Fruit fly (Drosophila melanogaster): ENCODE results near the gene Rrp46.

DNA sequence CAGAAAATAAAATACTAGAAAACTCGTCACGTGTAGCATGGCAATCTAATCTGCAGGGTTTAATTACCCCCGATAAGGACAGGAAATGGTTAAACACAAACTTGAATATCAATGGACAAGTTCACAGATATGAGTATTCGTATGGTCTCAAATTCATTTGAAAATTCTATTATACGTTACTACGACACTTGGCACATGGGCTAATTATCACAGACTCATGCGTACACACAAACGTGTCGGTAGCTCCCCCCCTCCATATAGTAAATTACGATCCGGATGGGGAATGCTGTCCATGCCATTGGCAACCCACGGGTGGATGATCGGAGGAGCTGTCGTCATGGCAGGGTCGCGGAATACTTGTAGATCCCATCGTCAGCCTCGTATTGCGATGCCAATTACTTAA is 18.7 kb upstream of the Rrp46 start:
- no peak for TF ChIP-seq Snoo (tag; optimal IDR thresholded peaks at IDR 0.05)
- no peak for TF ChIP-seq gl (tag; optimal IDR thresholded peaks at IDR 0.05)
- no peak for TF ChIP-seq EcR (GFP tag; optimal IDR thresholded peaks at IDR 0.05)
- no peak for TF ChIP-seq Ets98B (GFP tag; IDR thresholded peaks at IDR 0.05)
- TF ChIP-seq CG8301 (tag; optimal IDR thresholded peaks at IDR 0.05): no peak
- TF ChIP-seq rn (GFP tag; IDR thresholded peaks at IDR 0.05): no peak
- TF ChIP-seq D1 (tag; optimal IDR thresholded peaks at IDR 0.05): no peak
- no peak for TF ChIP-seq Pif1A (GFP tag; optimal IDR thresholded peaks at IDR 0.05)
- no peak for TF ChIP-seq CG17806 (tag; optimal IDR thresholded peaks at IDR 0.05)
- TF ChIP-seq CG4496 (GFP tag; IDR thresholded peaks at IDR 0.05): no peak
- TF ChIP-seq CG14655 (GFP tag; optimal IDR thresholded peaks at IDR 0.05): no peak
- TF ChIP-seq Pif1B (GFP tag; optimal IDR thresholded peaks at IDR 0.05): no peak
- no peak for TF ChIP-seq CG12605 (GFP tag; IDR thresholded peaks at IDR 0.05)

Measured in whole organism, pupa.